Fruit fly (Drosophila melanogaster) whole organism, embryonic: ENCODE results near the gene CG12507.

Experiments
- BEAF-32 ChIP-seq: fragments of 200-800 bp; sonication (Bioruptor generic); optimal IDR thresholded peaks from 3 replicates; lab custom pipeline; 2017; ENCODE audit warnings: missing biosample characterization, missing genetic modification characterization, mild to moderate bottlenecking, moderate library complexity, missing genetic modification reagents
- Bgb ChIP-seq: fragments of 200-800 bp; sonication (Bioruptor generic); IDR thresholded peaks from 2 replicates; pipeline ENCODE4 v1.3.6; 2022; ENCODE audit warnings: missing biosample characterization, missing genetic modification characterization; ENCODE audit not compliant: partially characterized antibody
- CG1024 ChIP-seq: fragments of 200-800 bp; sonication (Bioruptor generic); IDR thresholded peaks from 2 replicates; pipeline ENCODE4 v1.3.6; 2022; ENCODE audit warnings: missing biosample characterization, missing genetic modification characterization
- CG10267 ChIP-seq: fragments of 200-800 bp; sonication (Bioruptor generic); optimal IDR thresholded peaks from 2 replicates; lab custom pipeline; 2018; ENCODE audit warnings: missing biosample characterization, mild to moderate bottlenecking, missing genetic modification characterization, moderate library complexity
- CG13287 ChIP-seq: fragments of 200-800 bp; sonication (Bioruptor generic); IDR thresholded peaks from 2 replicates; pipeline ENCODE4 v1.3.6; 2022; ENCODE audit warnings: missing biosample characterization, missing genetic modification characterization; ENCODE audit not compliant: partially characterized antibody
- CG14667 ChIP-seq: fragments of 200-800 bp; sonication (Bioruptor generic); IDR thresholded peaks from 2 replicates; pipeline ENCODE4 v1.3.6; 2022; ENCODE audit warnings: missing biosample characterization, missing genetic modification characterization
- CG14710 ChIP-seq: fragments of 200-800 bp; sonication (Bioruptor generic); optimal IDR thresholded peaks from 3 replicates; lab custom pipeline; 2019; ENCODE audit warnings: missing biosample characterization, mild to moderate bottlenecking, missing genetic modification characterization, moderate library complexity
- CG14860 ChIP-seq: fragments of 200-800 bp; sonication (Bioruptor generic); IDR thresholded peaks from 3 replicates; pipeline ENCODE4 v1.3.6; 2022; ENCODE audit warnings: missing biosample characterization, missing genetic modification characterization; ENCODE audit not compliant: partially characterized antibody
- CG15514 ChIP-seq: fragments of 200-800 bp; sonication (Bioruptor generic); optimal IDR thresholded peaks from 3 replicates; lab custom pipeline; 2017; ENCODE audit warnings: missing biosample characterization, missing genetic modification characterization, mild to moderate bottlenecking, moderate library complexity, missing genetic modification reagents
- CG17802 ChIP-seq: fragments of 200-800 bp; sonication (Bioruptor generic); optimal IDR thresholded peaks from 2 replicates; lab custom pipeline; 2018; ENCODE audit warnings: missing biosample characterization, mild to moderate bottlenecking, missing genetic modification characterization, moderate library complexity
- CG2712 ChIP-seq: fragments of 200-800 bp; optimal IDR thresholded peaks from 3 replicates; lab custom pipeline; 2019; ENCODE audit warnings: missing biosample characterization, mild to moderate bottlenecking, missing genetic modification characterization, moderate library complexity
- CG32767 ChIP-seq: fragments of 200-800 bp; sonication (Bioruptor generic); IDR thresholded peaks from 2 replicates; pipeline ENCODE4 v1.3.6; 2022; ENCODE audit warnings: missing biosample characterization, missing genetic modification characterization
- CG34224 ChIP-seq: fragments of 200-800 bp; sonication (Bioruptor generic); IDR thresholded peaks from 3 replicates; pipeline ENCODE4 v1.3.6; 2022; ENCODE audit warnings: missing biosample characterization, missing genetic modification characterization; ENCODE audit not compliant: partially characterized antibody
- CG4360 ChIP-seq: fragments of 200-800 bp; sonication (Bioruptor generic); IDR thresholded peaks from 2 replicates; pipeline ENCODE4 v1.3.6; 2022; ENCODE audit warnings: missing biosample characterization, missing genetic modification characterization
- CG6791 ChIP-seq: fragments of 200-800 bp; sonication (Bioruptor generic); IDR thresholded peaks from 3 replicates; pipeline ENCODE4 v1.3.6; 2022; ENCODE audit warnings: missing biosample characterization, missing genetic modification characterization; ENCODE audit not compliant: partially characterized antibody
- CG7357 ChIP-seq: fragments of 200-800 bp; sonication (Bioruptor generic); IDR thresholded peaks from 3 replicates; pipeline ENCODE4 v1.3.6; 2022; ENCODE audit warnings: missing biosample characterization, missing genetic modification characterization
- CG7839 ChIP-seq: fragments of 200-800 bp; sonication (Bioruptor generic); optimal IDR thresholded peaks from 3 replicates; lab custom pipeline; 2018; ENCODE audit warnings: missing biosample characterization, mild to moderate bottlenecking, missing genetic modification characterization, moderate library complexity
- CG9727 ChIP-seq: fragments of 200-800 bp; sonication (Bioruptor generic); optimal IDR thresholded peaks from 3 replicates; lab custom pipeline; 2017; ENCODE audit warnings: missing biosample characterization, mild to moderate bottlenecking, missing genetic modification characterization
- Dbx ChIP-seq: fragments of 200-800 bp; sonication (Bioruptor generic); IDR thresholded peaks from 3 replicates; pipeline ENCODE4 v1.3.6; 2022; ENCODE audit warnings: missing biosample characterization, missing genetic modification characterization
- Doc3 ChIP-seq: fragments of 200-800 bp; sonication (Bioruptor generic); IDR thresholded peaks from 3 replicates; pipeline ENCODE4 v1.3.6; 2022; ENCODE audit warnings: missing biosample characterization, missing genetic modification characterization; ENCODE audit not compliant: partially characterized antibody
- Dp ChIP-seq: fragments of 200-800 bp; sonication (Bioruptor generic); optimal IDR thresholded peaks from 2 replicates; lab custom pipeline; 2018; ENCODE audit warnings: missing biosample characterization, mild to moderate bottlenecking, missing genetic modification characterization, moderate library complexity
- Dref ChIP-seq: fragments of 200-800 bp; sonication (Bioruptor generic); IDR thresholded peaks from 2 replicates; pipeline ENCODE4 v1.3.6; 2022; ENCODE audit warnings: missing biosample characterization, missing genetic modification characterization
- E2f2 ChIP-seq: fragments of 200-800 bp; sonication (Bioruptor generic); IDR thresholded peaks from 2 replicates; pipeline ENCODE4 v1.3.6; 2022; ENCODE audit warnings: missing biosample characterization, missing genetic modification characterization
- GATAe ChIP-seq: fragments of 200-800 bp; sonication (Bioruptor generic); conservative IDR thresholded peaks from 2 replicates; pipeline ENCODE4 v1.3.6; 2022; ENCODE audit warnings: missing biosample characterization, missing genetic modification characterization
- NC2β ChIP-seq: fragments of 200-800 bp; sonication (Bioruptor generic); optimal IDR thresholded peaks from 2 replicates; lab custom pipeline; 2016; ENCODE audit warnings: missing biosample characterization, missing genetic modification characterization
- Nf-YA ChIP-seq: fragments of 200-800 bp; sonication (Bioruptor generic); IDR thresholded peaks from 2 replicates; pipeline ENCODE4 v1.3.6; 2022; ENCODE audit warnings: missing biosample characterization, missing genetic modification characterization
- Scr ChIP-seq: fragments of 200-800 bp; sonication (Bioruptor generic); IDR thresholded peaks from 2 replicates; pipeline ENCODE4 v1.3.6; 2022; ENCODE audit warnings: missing biosample characterization, missing genetic modification characterization; ENCODE audit not compliant: partially characterized antibody
- Sry-β ChIP-seq: fragments of 200-800 bp; sonication (Bioruptor generic); optimal IDR thresholded peaks from 2 replicates; lab custom pipeline; 2018; ENCODE audit warnings: missing biosample characterization, mild to moderate bottlenecking, missing genetic modification characterization, moderate library complexity
- Xrp1 ChIP-seq: fragments of 200-800 bp; sonication (Bioruptor generic); IDR thresholded peaks from 2 replicates; pipeline ENCODE4 v1.3.6; 2022; ENCODE audit warnings: missing biosample characterization, missing genetic modification characterization
- amos ChIP-seq: fragments of 200-800 bp; sonication (Bioruptor generic); IDR thresholded peaks from 2 replicates; pipeline ENCODE4 v1.3.6; 2022; ENCODE audit warnings: missing biosample characterization, missing genetic modification characterization; ENCODE audit not compliant: partially characterized antibody
- bbx ChIP-seq: fragments of 200-800 bp; sonication (Bioruptor generic); IDR thresholded peaks from 2 replicates; pipeline ENCODE4 v1.3.6; 2022; ENCODE audit warnings: missing biosample characterization, missing genetic modification characterization; ENCODE audit not compliant: partially characterized antibody
- cg ChIP-seq: fragments of 200-800 bp; sonication (Bioruptor generic); optimal IDR thresholded peaks from 3 replicates; lab custom pipeline; 2019; ENCODE audit warnings: missing biosample characterization, mild to moderate bottlenecking, missing genetic modification characterization, moderate library complexity
- chinmo ChIP-seq: fragments of 200-800 bp; sonication (Bioruptor generic); IDR thresholded peaks from 4 replicates; pipeline ENCODE4 v1.3.6; 2022; ENCODE audit warnings: missing biosample characterization, missing genetic modification characterization; ENCODE audit not compliant: partially characterized antibody
- chn ChIP-seq: fragments of 200-800 bp; sonication (Bioruptor generic); optimal IDR thresholded peaks from 2 replicates; lab custom pipeline; 2016; ENCODE audit warnings: missing biosample characterization, missing genetic modification characterization
- ewg ChIP-seq: fragments of 200-800 bp; sonication (Bioruptor generic); optimal IDR thresholded peaks from 3 replicates; lab custom pipeline; 2017; ENCODE audit warnings: mild to moderate bottlenecking, missing biosample characterization, missing genetic modification reagents, missing genetic modification characterization
- fru ChIP-seq: fragments of >200 bp; optimal IDR thresholded peaks from 2 replicates; lab custom pipeline; 2017
- hb ChIP-seq: fragments of 200-800 bp; sonication (Bioruptor generic); IDR thresholded peaks from 3 replicates; pipeline ENCODE4 v1.3.6; 2022; ENCODE audit warnings: missing biosample characterization, missing genetic modification characterization; ENCODE audit not compliant: partially characterized antibody
- knrl ChIP-seq: fragments of 200-800 bp; sonication (Bioruptor generic); IDR thresholded peaks from 3 replicates; pipeline ENCODE4 v1.3.6; 2022; ENCODE audit warnings: missing biosample characterization, missing genetic modification characterization; ENCODE audit not compliant: partially characterized antibody
- lilli ChIP-seq: fragments of 200-800 bp; sonication (Bioruptor generic); optimal IDR thresholded peaks from 3 replicates; lab custom pipeline; 2016; ENCODE audit warnings: missing biosample characterization, missing genetic modification characterization
- mld ChIP-seq: fragments of 200-800 bp; sonication (Bioruptor generic); IDR thresholded peaks from 3 replicates; pipeline ENCODE4 v1.3.6; 2022; ENCODE audit warnings: missing biosample characterization, missing genetic modification characterization; ENCODE audit not compliant: partially characterized antibody
- nerfin-2 ChIP-seq: fragments of 200-800 bp; sonication (Bioruptor generic); IDR thresholded peaks from 2 replicates; pipeline ENCODE4 v1.3.6; 2022; ENCODE audit warnings: missing biosample characterization, missing genetic modification characterization; ENCODE audit not compliant: partially characterized antibody
- pfk ChIP-seq: fragments of 200-800 bp; sonication (Bioruptor generic); optimal IDR thresholded peaks from 2 replicates; lab custom pipeline; 2018; ENCODE audit warnings: missing biosample characterization, mild to moderate bottlenecking, missing genetic modification characterization, moderate library complexity
- pzg ChIP-seq: fragments of 200-800 bp; sonication (Bioruptor generic); optimal IDR thresholded peaks from 3 replicates; lab custom pipeline; 2018; ENCODE audit warnings: missing biosample characterization, mild to moderate bottlenecking, missing genetic modification characterization, moderate library complexity
- repo ChIP-seq: fragments of 200-800 bp; sonication (Bioruptor generic); optimal IDR thresholded peaks from 2 replicates; lab custom pipeline; 2016; ENCODE audit warnings: missing biosample characterization, missing genetic modification characterization
- ssp ChIP-seq: fragments of 200-800 bp; sonication (Bioruptor generic); IDR thresholded peaks from 2 replicates; pipeline ENCODE4 v1.3.6; 2022; ENCODE audit warnings: missing biosample characterization, missing genetic modification characterization
- tna ChIP-seq: fragments of 200-800 bp; sonication (Bioruptor generic); IDR thresholded peaks from 2 replicates; pipeline ENCODE4 v1.3.6; 2022; ENCODE audit warnings: missing biosample characterization, missing genetic modification characterization; ENCODE audit not compliant: partially characterized antibody
- trem ChIP-seq: fragments of 200-800 bp; optimal IDR thresholded peaks from 3 replicates; lab custom pipeline; 2019; ENCODE audit warnings: missing biosample characterization, mild to moderate bottlenecking, missing genetic modification characterization, moderate library complexity
- zen2 ChIP-seq: fragments of 200-800 bp; sonication (Bioruptor generic); IDR thresholded peaks from 3 replicates; pipeline ENCODE4 v1.3.6; 2022; ENCODE audit warnings: missing biosample characterization, missing genetic modification characterization; ENCODE audit not compliant: partially characterized antibody

CG12507 gene

DNA sequence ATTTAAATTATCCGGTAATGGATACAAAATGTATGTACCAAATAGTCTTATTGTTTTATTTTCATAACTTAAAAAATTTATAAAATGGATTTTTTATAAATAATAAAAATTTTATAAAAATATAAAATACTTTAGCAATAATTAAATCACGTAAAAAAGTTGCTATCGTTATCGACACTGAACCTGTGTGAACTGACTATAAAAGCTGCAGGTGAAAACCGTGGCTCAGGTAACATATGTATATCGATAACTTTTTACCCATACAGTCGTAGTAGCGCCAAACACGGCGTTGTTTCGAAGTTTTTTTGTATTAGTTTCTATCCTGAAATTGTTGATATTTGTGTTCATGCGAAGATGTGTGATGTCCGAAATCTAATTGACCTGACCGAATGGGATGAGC lies 37.3 kb upstream of the CG12507 start, which contains the start of gene CG3679:
TSS of gene CG3679 (plus strand) at position 235 of the 400 bp plus-strand sequence.
- peak; percentile 21 for TF ChIP-seq pfk (GFP tag; lab: Kevin White, UChicago)
- peak; percentile 87 for TF ChIP-seq CG7357 (GFP tag; lab: Robert Waterston, UW)
- TF ChIP-seq repo (GFP tag; lab: Kevin White, UChicago): no peak
- no peak for TF ChIP-seq Dbx (GFP tag; lab: Robert Waterston, UW)
- TF ChIP-seq ewg (GFP tag; lab: Kevin White, UChicago): no peak
- TF ChIP-seq ssp: peak; percentile 95
- peak; percentile 55; the same call in 2 of the 3 replicates for TF ChIP-seq hb (GFP tag; lab: Robert Waterston, UW)
- no peak for TF ChIP-seq NC2β (GFP tag; lab: Kevin White, UChicago)
- TF ChIP-seq Doc3 (GFP tag; lab: Robert Waterston, UW): peak; percentile 58; the same call in 2 of the 3 replicates
- TF ChIP-seq bbx: peak; percentile 76
- peak; percentile 84 for TF ChIP-seq Dref
- TF ChIP-seq CG14667 (GFP tag; lab: Robert Waterston, UW): no peak
- TF ChIP-seq lilli (GFP tag; lab: Kevin White, UChicago): no peak
- TF ChIP-seq CG4360 (GFP tag; lab: Robert Waterston, UW): no peak
- TF ChIP-seq CG32767 (GFP tag; lab: Robert Waterston, UW): 0 out of 2 replicates have a peak, but pooled peaks have one; percentile 19
- no peak for TF ChIP-seq GATAe (GFP tag; lab: Robert Waterston, UW)
- peak; percentile 65; the same call in 1 of the 3 replicates for TF ChIP-seq mld
- no peak for TF ChIP-seq CG7839 (tag; lab: Kevin White, UChicago)
- peak; percentile 63 for TF ChIP-seq CG15514 (GFP tag; lab: Kevin White, UChicago)
- peak; percentile 34 for TF ChIP-seq CG17802 (tag; lab: Kevin White, UChicago)
- TF ChIP-seq CG6791 (GFP tag; lab: Robert Waterston, UW): peak; percentile 82
- TF ChIP-seq CG34224: peak; percentile 66
- peak; percentile 60; the same call in 2 of the 3 replicates for TF ChIP-seq knrl (GFP tag; lab: Robert Waterston, UW)
- 0 out of 2 replicates have a peak, but pooled peaks have one; percentile 10 for TF ChIP-seq Xrp1
- peak; percentile 67 for TF ChIP-seq CG14860 (GFP tag; lab: Robert Waterston, UW)
- peak; percentile 25 for TF ChIP-seq cg (GFP tag; lab: Kevin White, UChicago)
- 0 out of 2 replicates have a peak, but pooled peaks have one; percentile 31 for TF ChIP-seq CG1024 (GFP tag; lab: Robert Waterston, UW)
- TF ChIP-seq tna (GFP tag; lab: Robert Waterston, UW): peak; percentile 61
- peak; percentile 83 for TF ChIP-seq E2f2 (GFP tag; lab: Robert Waterston, UW)
- TF ChIP-seq Dp (GFP tag; lab: Kevin White, UChicago): peak; percentile 74
- peak; percentile 66 for TF ChIP-seq Scr (GFP tag; lab: Robert Waterston, UW)
- peak; percentile 58 for TF ChIP-seq CG2712 (tag; lab: Kevin White, UChicago)
- TF ChIP-seq CG10267: peak; percentile 29
- peak; percentile 73; the same call in 1 of the 2 replicates for TF ChIP-seq amos (GFP tag; lab: Robert Waterston, UW)
- TF ChIP-seq chinmo: 0 out of 4 replicates have a peak, but pooled peaks have one; percentile 39
- no peak for TF ChIP-seq CG9727 (GFP tag; lab: Kevin White, UChicago)
- no peak for TF ChIP-seq fru (lab: Kevin White, UChicago)
- TF ChIP-seq CG14710 (tag; lab: Kevin White, UChicago): peak; percentile 35
- TF ChIP-seq nerfin-2 (GFP tag; lab: Robert Waterston, UW): peak; percentile 69
- TF ChIP-seq Sry-β (GFP tag; lab: Kevin White, UChicago): no peak
- TF ChIP-seq BEAF-32: peak; percentile 59
- TF ChIP-seq chn: no peak
- peak; percentile 38 for TF ChIP-seq pzg
- TF ChIP-seq CG13287 (GFP tag; lab: Robert Waterston, UW): peak; percentile 74
- TF ChIP-seq Nf-YA (GFP tag; lab: Robert Waterston, UW): no peak
- peak; percentile 78 for TF ChIP-seq Bgb (GFP tag; lab: Robert Waterston, UW)
- peak; percentile 12; the same call in 1 of the 3 replicates for TF ChIP-seq zen2 (GFP tag; lab: Robert Waterston, UW)
- peak; percentile 31 for TF ChIP-seq trem (tag; lab: Kevin White, UChicago)
